Fruit fly (Drosophila melanogaster) whole organism, embryonic: ENCODE measurements around the gene CG14410.

Experiments used
- Abd-B ChIP-seq: fragments of 200-800 bp; sonication (Bioruptor generic); optimal IDR thresholded peaks from 2 replicates; lab custom pipeline; 2018; ENCODE audit warnings: missing biosample characterization, mild to moderate bottlenecking, missing genetic modification characterization, moderate library complexity
- BEAF-32 ChIP-seq: fragments of 200-800 bp; sonication (Bioruptor generic); optimal IDR thresholded peaks from 3 replicates; lab custom pipeline; 2017; ENCODE audit warnings: missing biosample characterization, missing genetic modification characterization, mild to moderate bottlenecking, moderate library complexity, missing genetic modification reagents
- CG11085 ChIP-seq: fragments of 200-800 bp; sonication (Bioruptor generic); IDR thresholded peaks from 2 replicates; pipeline ENCODE4 v1.3.6; 2022; ENCODE audit warnings: missing biosample characterization, missing genetic modification characterization
- CG12219 ChIP-seq: fragments of 200-800 bp; sonication (Bioruptor generic); optimal IDR thresholded peaks from 3 replicates; lab custom pipeline; 2018; ENCODE audit warnings: missing biosample characterization, mild to moderate bottlenecking, missing genetic modification characterization
- CG12391 ChIP-seq: fragments of 200-800 bp; sonication (Bioruptor generic); optimal IDR thresholded peaks from 3 replicates; lab custom pipeline; 2018; ENCODE audit warnings: missing biosample characterization, mild to moderate bottlenecking, missing genetic modification characterization, moderate library complexity
- CG13287 ChIP-seq: fragments of 200-800 bp; sonication (Bioruptor generic); IDR thresholded peaks from 2 replicates; pipeline ENCODE4 v1.3.6; 2022; ENCODE audit warnings: missing biosample characterization, missing genetic modification characterization; ENCODE audit not compliant: partially characterized antibody
- CG17186 ChIP-seq: fragments of 200-800 bp; sonication (Bioruptor generic); optimal IDR thresholded peaks from 3 replicates; lab custom pipeline; 2017; ENCODE audit warnings: missing biosample characterization, missing genetic modification reagents, missing genetic modification characterization
- CG17568 ChIP-seq: fragments of 200-800 bp; sonication (Bioruptor generic); optimal IDR thresholded peaks from 2 replicates; lab custom pipeline; 2018; ENCODE audit warnings: missing biosample characterization, mild to moderate bottlenecking, missing genetic modification characterization, moderate library complexity
- CG18011 ChIP-seq: fragments of 200-800 bp; sonication (Bioruptor generic); optimal IDR thresholded peaks from 2 replicates; lab custom pipeline; 2017; ENCODE audit warnings: missing biosample characterization, missing genetic modification characterization, mild to moderate bottlenecking, moderate library complexity, missing genotype
- CG2120 ChIP-seq: fragments of 200-800 bp; sonication (Bioruptor generic); optimal IDR thresholded peaks from 3 replicates; lab custom pipeline; 2016; ENCODE audit warnings: missing biosample characterization, missing genetic modification characterization
- CG4328 ChIP-seq: fragments of 200-800 bp; sonication (Bioruptor generic); optimal IDR thresholded peaks from 3 replicates; lab custom pipeline; 2017; ENCODE audit warnings: missing biosample characterization, missing genetic modification reagents, missing genetic modification characterization
- CG4707 ChIP-seq: fragments of 200-800 bp; sonication (Bioruptor generic); optimal IDR thresholded peaks from 2 replicates; lab custom pipeline; 2018; ENCODE audit warnings: missing biosample characterization, mild to moderate bottlenecking, missing genetic modification characterization, moderate library complexity
- CG5180 ChIP-seq: fragments of 200-800 bp; sonication (Bioruptor generic); optimal IDR thresholded peaks from 3 replicates; lab custom pipeline; 2017; ENCODE audit warnings: missing biosample characterization, missing genetic modification characterization, mild to moderate bottlenecking, moderate library complexity, missing genetic modification reagents
- CG7372 ChIP-seq: fragments of 200-800 bp; sonication (Bioruptor generic); IDR thresholded peaks from 2 replicates; pipeline ENCODE4 v1.3.6; 2022; ENCODE audit warnings: missing biosample characterization, missing genetic modification characterization
- CG7556 ChIP-seq: fragments of 200-800 bp; sonication (Bioruptor generic); optimal IDR thresholded peaks from 2 replicates; lab custom pipeline; 2017; ENCODE audit warnings: missing biosample characterization, mild to moderate bottlenecking, missing genetic modification characterization
- CG9727 ChIP-seq: fragments of 200-800 bp; sonication (Bioruptor generic); optimal IDR thresholded peaks from 3 replicates; lab custom pipeline; 2017; ENCODE audit warnings: missing biosample characterization, mild to moderate bottlenecking, missing genetic modification characterization
- CG9932 ChIP-seq: fragments of 200-800 bp; sonication (Bioruptor generic); IDR thresholded peaks from 2 replicates; pipeline ENCODE4 v1.3.6; 2022; ENCODE audit warnings: missing biosample characterization, missing genetic modification characterization
- D19B ChIP-seq: fragments of 200-800 bp; sonication (Bioruptor generic); optimal IDR thresholded peaks from 2 replicates; lab custom pipeline; 2017; ENCODE audit warnings: missing biosample characterization, mild to moderate bottlenecking, missing genetic modification characterization
- Dek ChIP-seq: fragments of 200-800 bp; sonication (Bioruptor generic); optimal IDR thresholded peaks from 3 replicates; lab custom pipeline; 2019; ENCODE audit warnings: missing biosample characterization, mild to moderate bottlenecking, missing genetic modification characterization, moderate library complexity
- GATAe ChIP-seq: fragments of 200-800 bp; sonication (Bioruptor generic); conservative IDR thresholded peaks from 2 replicates; pipeline ENCODE4 v1.3.6; 2022; ENCODE audit warnings: missing biosample characterization, missing genetic modification characterization
- HHEX ChIP-seq: fragments of 200-800 bp; sonication (Bioruptor generic); optimal IDR thresholded peaks from 3 replicates; lab custom pipeline; 2017; ENCODE audit warnings: missing biosample characterization, mild to moderate bottlenecking, missing genetic modification characterization, missing genetic modification reagents
- Lhr ChIP-seq: fragments of 200-800 bp; sonication (Bioruptor generic); optimal IDR thresholded peaks from 3 replicates; lab custom pipeline; 2017; ENCODE audit warnings: mild to moderate bottlenecking, missing biosample characterization, missing genetic modification reagents, missing genetic modification characterization
- Lpt ChIP-seq: fragments of >200 bp; optimal IDR thresholded peaks from 2 replicates; lab custom pipeline; 2018; ENCODE audit warnings: missing biosample characterization, missing genetic modification characterization
- Meics ChIP-seq: fragments of 200-800 bp; sonication (Bioruptor generic); optimal IDR thresholded peaks from 2 replicates; lab custom pipeline; 2017; ENCODE audit warnings: missing biosample characterization, mild to moderate bottlenecking, missing genetic modification characterization
- Mrtf ChIP-seq: fragments of 200-800 bp; sonication (Bioruptor generic); IDR thresholded peaks from 3 replicates; pipeline ENCODE4 v1.3.6; 2022; ENCODE audit warnings: missing biosample characterization, missing genetic modification characterization
- Nf-YB ChIP-seq: fragments of 200-800 bp; sonication (Bioruptor generic); optimal IDR thresholded peaks from 3 replicates; lab custom pipeline; 2019; ENCODE audit warnings: missing biosample characterization, mild to moderate bottlenecking, missing genetic modification characterization, moderate library complexity
- Oli ChIP-seq: fragments of 200-800 bp; sonication (Bioruptor generic); optimal IDR thresholded peaks from 2 replicates; lab custom pipeline; 2018; ENCODE audit warnings: missing biosample characterization, mild to moderate bottlenecking, missing genetic modification characterization, moderate library complexity
- Side ChIP-seq: fragments of 200-800 bp; sonication (Bioruptor generic); optimal IDR thresholded peaks from 2 replicates; lab custom pipeline; 2016; ENCODE audit warnings: missing biosample characterization, missing genetic modification characterization
- Sry-β ChIP-seq: fragments of 200-800 bp; sonication (Bioruptor generic); optimal IDR thresholded peaks from 2 replicates; lab custom pipeline; 2018; ENCODE audit warnings: missing biosample characterization, mild to moderate bottlenecking, missing genetic modification characterization, moderate library complexity
- Stat92E ChIP-seq, 3 experiments: fragments of >200 bp in 2 of 3; fragments of 200-800 bp in 1 of 3; sonication (Bioruptor generic) in 1 of 3; optimal IDR thresholded peaks; 2 replicates each; lab custom pipeline; 2017 to 2019; ENCODE audit warnings: missing biosample characterization in 3 of 3, missing genetic modification characterization in 3 of 3, mild to moderate bottlenecking in 1 of 3, moderate library complexity in 1 of 3
- amos ChIP-seq: fragments of 200-800 bp; sonication (Bioruptor generic); IDR thresholded peaks from 2 replicates; pipeline ENCODE4 v1.3.6; 2022; ENCODE audit warnings: missing biosample characterization, missing genetic modification characterization; ENCODE audit not compliant: partially characterized antibody
- ash1 ChIP-seq: fragments of 200-800 bp; sonication (Bioruptor generic); optimal IDR thresholded peaks from 2 replicates; lab custom pipeline; 2018; ENCODE audit warnings: missing biosample characterization, mild to moderate bottlenecking, missing genetic modification characterization
- chinmo ChIP-seq: fragments of 200-800 bp; sonication (Bioruptor generic); IDR thresholded peaks from 4 replicates; pipeline ENCODE4 v1.3.6; 2022; ENCODE audit warnings: missing biosample characterization, missing genetic modification characterization; ENCODE audit not compliant: partially characterized antibody
- croc ChIP-seq: fragments of 200-800 bp; sonication (Bioruptor generic); conservative IDR thresholded peaks from 3 replicates; pipeline ENCODE4 v1.3.6; 2022; ENCODE audit warnings: missing biosample characterization, missing genetic modification characterization
- esg ChIP-seq: fragments of 200-800 bp; sonication (Bioruptor generic); conservative IDR thresholded peaks from 2 replicates; pipeline ENCODE4 v1.3.6; 2022; ENCODE audit warnings: missing biosample characterization, missing genetic modification characterization
- fd3F ChIP-seq: fragments of 200-800 bp; sonication (Bioruptor generic); optimal IDR thresholded peaks from 2 replicates; lab custom pipeline; 2018; ENCODE audit warnings: missing biosample characterization, mild to moderate bottlenecking, missing genetic modification characterization, moderate library complexity
- hkb ChIP-seq, 2 experiments: fragments of 200-800 bp in 1 of 2; fragments of >200 bp in 1 of 2; sonication (Bioruptor generic) in 1 of 2; IDR thresholded peaks in 1 of 2; optimal IDR thresholded peaks in 1 of 2; 2 replicates each; pipeline versions ENCODE4 v1.3.6 to Lab custom; 2017 to 2022; ENCODE audit warnings: missing biosample characterization in 1 of 2, missing genetic modification characterization in 1 of 2
- lbe ChIP-seq: fragments of 200-800 bp; sonication (Bioruptor generic); optimal IDR thresholded peaks from 2 replicates; lab custom pipeline; 2016; ENCODE audit warnings: missing biosample characterization, mild to moderate bottlenecking, missing genetic modification characterization
- lov ChIP-seq, 2 experiments: fragments of 200-800 bp in 1 of 2; fragments of >200 bp in 1 of 2; sonication (Bioruptor generic) in 1 of 2; IDR thresholded peaks in 1 of 2; optimal IDR thresholded peaks in 1 of 2; 2 replicates in 1 of 2; 3 replicates in 1 of 2; pipeline versions ENCODE4 v1.3.6 to Lab custom; 2017 to 2022; ENCODE audit warnings: missing biosample characterization in 1 of 2, missing genetic modification characterization in 1 of 2
- mld ChIP-seq: fragments of 200-800 bp; sonication (Bioruptor generic); IDR thresholded peaks from 3 replicates; pipeline ENCODE4 v1.3.6; 2022; ENCODE audit warnings: missing biosample characterization, missing genetic modification characterization; ENCODE audit not compliant: partially characterized antibody
- nau ChIP-seq: fragments of 200-800 bp; sonication (Bioruptor generic); optimal IDR thresholded peaks from 3 replicates; lab custom pipeline; 2017; ENCODE audit warnings: missing biosample characterization, mild to moderate bottlenecking, missing genetic modification characterization, missing genetic modification reagents
- nmo ChIP-seq: fragments of 200-800 bp; sonication (Bioruptor generic); optimal IDR thresholded peaks from 2 replicates; lab custom pipeline; 2018; ENCODE audit warnings: missing biosample characterization, mild to moderate bottlenecking, missing genetic modification characterization, moderate library complexity
- onecut ChIP-seq: fragments of 200-800 bp; sonication (Bioruptor generic); IDR thresholded peaks from 2 replicates; pipeline ENCODE4 v1.3.6; 2022; ENCODE audit warnings: missing biosample characterization, missing genetic modification characterization
- pho ChIP-seq: fragments of 200-800 bp; sonication (Bioruptor generic); optimal IDR thresholded peaks from 2 replicates; lab custom pipeline; 2016; ENCODE audit warnings: missing biosample characterization, missing genetic modification characterization
- scrt ChIP-seq: fragments of 200-800 bp; sonication (Bioruptor generic); optimal IDR thresholded peaks from 2 replicates; lab custom pipeline; 2018; ENCODE audit warnings: missing biosample characterization, mild to moderate bottlenecking, missing genetic modification characterization, moderate library complexity
- slp2 ChIP-seq: fragments of 200-800 bp; sonication (Bioruptor generic); optimal IDR thresholded peaks from 2 replicates; lab custom pipeline; 2016; ENCODE audit warnings: missing biosample characterization, missing genetic modification characterization
- sna ChIP-seq: fragments of 200-800 bp; sonication (Bioruptor generic); IDR thresholded peaks from 2 replicates; pipeline ENCODE4 v1.3.6; 2022; ENCODE audit warnings: missing biosample characterization, missing genetic modification characterization; ENCODE audit not compliant: partially characterized antibody
- vfl ChIP-seq: fragments of 200-800 bp; sonication (Bioruptor generic); optimal IDR thresholded peaks from 2 replicates; lab custom pipeline; 2016; ENCODE audit warnings: missing biosample characterization, missing genetic modification characterization
- z ChIP-seq: fragments of 200-800 bp; sonication (Bioruptor generic); IDR thresholded peaks from 3 replicates; pipeline ENCODE4 v1.3.6; 2022; ENCODE audit warnings: missing biosample characterization, missing genetic modification characterization

Gene CG14410

DNA sequence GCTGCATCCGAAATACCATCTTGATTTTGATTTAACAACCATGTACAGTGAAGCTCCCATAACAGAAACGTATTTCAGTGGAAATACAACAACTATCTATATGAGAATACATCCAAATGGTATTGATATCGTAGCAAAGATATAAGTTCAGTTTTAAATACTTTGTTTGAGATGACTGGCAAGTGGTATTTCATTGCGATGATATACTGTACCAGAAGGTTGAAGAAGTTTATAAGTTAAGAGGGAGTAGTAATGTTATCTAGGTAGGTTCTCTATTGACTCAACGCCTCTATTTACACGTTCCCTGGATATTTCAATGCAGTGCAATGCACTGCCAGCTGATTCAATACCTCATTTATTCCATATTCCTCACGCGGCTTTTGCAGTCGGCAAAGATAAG lies 30.9 kb upstream of the CG14410 start (continued):
- TF ChIP-seq hkb (optimal IDR thresholded peaks at IDR 0.05; lab: Kevin White, UChicago) (no peak), hkb (GFP tag; IDR thresholded peaks at IDR 0.05; lab: Robert Waterston, UW) (0 out of 2 replicates have a peak, but pooled peaks have one; percentile 16), lov (optimal IDR thresholded peaks at IDR 0.05; lab: Kevin White, UChicago) (no peak), lov (GFP tag; IDR thresholded peaks at IDR 0.05; lab: Robert Waterston, UW) (no peak), CG12219 (no peak), onecut (no peak), D19B (no peak), vfl (GFP tag; lab: Kevin White, UChicago) (no peak), amos (no peak), ash1 (GFP tag; lab: Kevin White, UChicago) (no peak), slp2 (GFP tag; lab: Kevin White, UChicago) (no peak), CG4328 (GFP tag; lab: Kevin White, UChicago) (no peak), Nf-YB (GFP tag; lab: Kevin White, UChicago) (no peak), Lhr (GFP tag; lab: Kevin White, UChicago) (no peak), Lpt (GFP tag; lab: Kevin White, UChicago) (no peak), CG12391 (tag; lab: Kevin White, UChicago) (no peak), CG5180 (GFP tag; lab: Kevin White, UChicago) (no peak), CG13287 (GFP tag; lab: Robert Waterston, UW) (no peak), Sry-β (no peak), mld (no peak), sna (GFP tag; lab: Robert Waterston, UW) (no peak), CG7556 (GFP tag; lab: Kevin White, UChicago) (no peak), lbe (GFP tag; lab: Kevin White, UChicago) (peak; percentile 1), esg (GFP tag; lab: Robert Waterston, UW) (no peak), z (no peak), nmo (GFP tag; lab: Kevin White, UChicago) (peak; percentile 35), BEAF-32 (GFP tag; lab: Kevin White, UChicago) (no peak), scrt (GFP tag; lab: Kevin White, UChicago) (no peak), CG2120 (GFP tag; lab: Kevin White, UChicago) (no peak), Dek (tag; lab: Kevin White, UChicago) (no peak), Abd-B (no peak), pho (GFP tag; lab: Kevin White, UChicago) (no peak), CG11085 (GFP tag; lab: Robert Waterston, UW) (no peak), Oli (peak; percentile 7), CG7372 (no peak), CG18011 (no peak), GATAe (GFP tag; lab: Robert Waterston, UW) (no peak), nau (GFP tag; lab: Kevin White, UChicago) (no peak), CG9932 (GFP tag; lab: Robert Waterston, UW) (no peak), croc (GFP tag; lab: Robert Waterston, UW) (no peak), Meics (GFP tag; lab: Kevin White, UChicago) (no peak), CG9727 (GFP tag; lab: Kevin White, UChicago) (peak; percentile 11), CG4707 (no peak), chinmo (GFP tag; lab: Robert Waterston, UW) (no peak), Mrtf (GFP tag; lab: Robert Waterston, UW) (no peak), HHEX (GFP tag; lab: Kevin White, UChicago) (no peak), fd3F (GFP tag; lab: Kevin White, UChicago) (no peak), CG17186 (GFP tag; lab: Kevin White, UChicago) (no peak), CG17568 (GFP tag; lab: Kevin White, UChicago) (no peak), Stat92E (GFP tag; optimal IDR thresholded peaks at IDR 0.05; lab: Kevin White, UChicago) (no peak), Side (GFP tag; lab: Kevin White, UChicago) (no peak)
